Worm (Caenorhabditis elegans) whole organism, midembryonic: Measurements from ENCODE around the gene F21D9.8.

Source experiments
- cog-1 ChIP-seq: sonication (generic microtip); optimal IDR thresholded peaks from 2 replicates; lab custom pipeline; 2016; ENCODE audit warnings: missing genetic modification characterization, missing compliant biosample characterization
- med-1 ChIP-seq: sonication (generic microtip); optimal IDR thresholded peaks from 2 replicates; lab custom pipeline; 2017; ENCODE audit warnings: missing genetic modification characterization, mild to moderate bottlenecking, missing compliant biosample characterization, antibody characterized with exemption, missing genetic modification reagents; ENCODE audit not compliant: insufficient read depth
- ref-1 ChIP-seq: fragments of 200-800 bp; sonication (Bioruptor generic); conservative IDR thresholded peaks from 2 replicates; pipeline ENCODE4 v1.3.6; 2022; ENCODE audit warnings: missing genetic modification reagents, missing genetic modification characterization, missing compliant biosample characterization
- tab-1 ChIP-seq: fragments of 200-800 bp; sonication (Bioruptor generic); IDR thresholded peaks from 2 replicates; pipeline ENCODE4 v1.3.6; 2022; ENCODE audit warnings: missing genetic modification characterization, missing compliant biosample characterization
- ztf-23 ChIP-seq: fragments of 200-800 bp; sonication (Bioruptor generic); IDR thresholded peaks from 2 replicates; pipeline ENCODE4 v1.3.6; 2022; ENCODE audit warnings: missing genetic modification reagents, missing genetic modification characterization, missing compliant biosample characterization

- no peak for TF ChIP-seq ref-1 (GFP tag; lab: Robert Waterston, UW)
- no peak for TF ChIP-seq tab-1 (GFP tag; lab: Robert Waterston, UW)
- TF ChIP-seq ztf-23, result no peak
- TF ChIP-seq cog-1 (tag; lab: Kevin White, UChicago), result no peak
- no peak for TF ChIP-seq med-1 (GFP tag; lab: Kevin White, UChicago)
Observed at ce11 chrV:19278488-19278887, 1.3 kb downstream of the F21D9.8 start.
